Fruit fly (Drosophila melanogaster) whole organism, embryonic: Measurements from ENCODE around the gene ec.

Source experiments
- Aef1 ChIP-seq: fragments of 200-800 bp; sonication (Bioruptor generic); IDR thresholded peaks from 3 replicates; pipeline ENCODE4 v1.3.6; 2022; ENCODE audit warnings: missing biosample characterization, missing genetic modification characterization
- Antp ChIP-seq: fragments of 200-800 bp; sonication (Bioruptor generic); optimal IDR thresholded peaks from 3 replicates; lab custom pipeline; 2016; ENCODE audit warnings: missing biosample characterization, missing genetic modification characterization
- Atf3 ChIP-seq: fragments of 200-800 bp; sonication (Bioruptor generic); optimal IDR thresholded peaks from 3 replicates; lab custom pipeline; 2016; ENCODE audit warnings: missing biosample characterization, missing genetic modification characterization
- CG10543 ChIP-seq: fragments of 200-800 bp; sonication (Bioruptor generic); optimal IDR thresholded peaks from 3 replicates; lab custom pipeline; 2017; ENCODE audit warnings: missing biosample characterization, mild to moderate bottlenecking, missing genetic modification characterization, moderate library complexity
- CG12659 ChIP-seq: fragments of 200-800 bp; sonication (Bioruptor generic); optimal IDR thresholded peaks from 3 replicates; lab custom pipeline; 2017; ENCODE audit warnings: mild to moderate bottlenecking, missing biosample characterization, missing genetic modification reagents, missing genetic modification characterization
- CG13424 ChIP-seq: fragments of 200-800 bp; sonication (Bioruptor generic); optimal IDR thresholded peaks from 2 replicates; lab custom pipeline; 2019; ENCODE audit warnings: missing biosample characterization, mild to moderate bottlenecking, missing genetic modification characterization, moderate library complexity
- CG13624 ChIP-seq: fragments of 200-800 bp; sonication (Bioruptor generic); optimal IDR thresholded peaks from 2 replicates; lab custom pipeline; 2016; ENCODE audit warnings: missing biosample characterization, missing genetic modification characterization
- CG15514 ChIP-seq: fragments of 200-800 bp; sonication (Bioruptor generic); optimal IDR thresholded peaks from 3 replicates; lab custom pipeline; 2017; ENCODE audit warnings: missing biosample characterization, missing genetic modification characterization, mild to moderate bottlenecking, moderate library complexity, missing genetic modification reagents
- CG17186 ChIP-seq: fragments of 200-800 bp; sonication (Bioruptor generic); optimal IDR thresholded peaks from 3 replicates; lab custom pipeline; 2017; ENCODE audit warnings: missing biosample characterization, missing genetic modification reagents, missing genetic modification characterization
- CG17359 ChIP-seq: fragments of 200-800 bp; sonication (Bioruptor generic); optimal IDR thresholded peaks from 3 replicates; lab custom pipeline; 2018; ENCODE audit warnings: missing biosample characterization, mild to moderate bottlenecking, missing genetic modification characterization, moderate library complexity
- CG17568 ChIP-seq: fragments of 200-800 bp; sonication (Bioruptor generic); optimal IDR thresholded peaks from 2 replicates; lab custom pipeline; 2018; ENCODE audit warnings: missing biosample characterization, mild to moderate bottlenecking, missing genetic modification characterization, moderate library complexity
- CG17612 ChIP-seq: fragments of 200-800 bp; sonication (Bioruptor generic); IDR thresholded peaks from 2 replicates; pipeline ENCODE4 v1.3.6; 2022; ENCODE audit warnings: missing biosample characterization, missing genetic modification characterization
- CG2120 ChIP-seq: fragments of 200-800 bp; sonication (Bioruptor generic); optimal IDR thresholded peaks from 3 replicates; lab custom pipeline; 2016; ENCODE audit warnings: missing biosample characterization, missing genetic modification characterization
- CG2712 ChIP-seq: fragments of 200-800 bp; optimal IDR thresholded peaks from 3 replicates; lab custom pipeline; 2019; ENCODE audit warnings: missing biosample characterization, mild to moderate bottlenecking, missing genetic modification characterization, moderate library complexity
- CG3847 ChIP-seq: fragments of 200-800 bp; sonication (Bioruptor generic); IDR thresholded peaks from 2 replicates; pipeline ENCODE4 v1.3.6; 2022; ENCODE audit warnings: missing biosample characterization, missing genetic modification characterization
- CG9932 ChIP-seq: fragments of 200-800 bp; sonication (Bioruptor generic); IDR thresholded peaks from 2 replicates; pipeline ENCODE4 v1.3.6; 2022; ENCODE audit warnings: missing biosample characterization, missing genetic modification characterization
- CTCF ChIP-seq: fragments of 200-800 bp; sonication (Bioruptor generic); optimal IDR thresholded peaks from 2 replicates; lab custom pipeline; 2017; ENCODE audit warnings: missing biosample characterization, mild to moderate bottlenecking, missing genetic modification characterization, moderate library complexity
- Dbx ChIP-seq: fragments of 200-800 bp; sonication (Bioruptor generic); IDR thresholded peaks from 3 replicates; pipeline ENCODE4 v1.3.6; 2022; ENCODE audit warnings: missing biosample characterization, missing genetic modification characterization
- HLH54F ChIP-seq: fragments of 200-800 bp; sonication (Bioruptor generic); optimal IDR thresholded peaks from 3 replicates; lab custom pipeline; 2016; ENCODE audit warnings: missing biosample characterization, missing genetic modification characterization
- HmgD ChIP-seq: fragments of 200-800 bp; sonication (Bioruptor generic); optimal IDR thresholded peaks from 3 replicates; lab custom pipeline; 2016; ENCODE audit warnings: missing biosample characterization, missing genetic modification characterization
- Hmr ChIP-seq: fragments of 200-800 bp; sonication (Bioruptor generic); optimal IDR thresholded peaks from 3 replicates; lab custom pipeline; 2017; ENCODE audit warnings: mild to moderate bottlenecking, missing biosample characterization, missing genetic modification reagents, missing genetic modification characterization
- MBD-R2 ChIP-seq: fragments of 200-800 bp; sonication (Bioruptor generic); IDR thresholded peaks from 2 replicates; pipeline ENCODE4 v1.3.6; 2022; ENCODE audit warnings: missing biosample characterization, missing genetic modification characterization
- Med ChIP-seq: fragments of 200-800 bp; sonication (Bioruptor generic); peaks from one replicate; lab custom pipeline; 2016; ENCODE audit warnings: missing biosample characterization, missing genetic modification characterization, mild to moderate bottlenecking, inconsistent platforms, moderate library complexity
- Myb ChIP-seq: fragments of 200-800 bp; sonication (Bioruptor generic); optimal IDR thresholded peaks from 2 replicates; lab custom pipeline; 2016; ENCODE audit warnings: missing biosample characterization, missing genetic modification characterization
- Oaz ChIP-seq: fragments of 200-800 bp; sonication (Bioruptor generic); IDR thresholded peaks from 2 replicates; pipeline ENCODE4 v1.3.6; 2022; ENCODE audit warnings: missing biosample characterization, missing genetic modification characterization
- Xbp1 ChIP-seq: fragments of 200-800 bp; sonication (Bioruptor generic); optimal IDR thresholded peaks from 3 replicates; lab custom pipeline; 2016; ENCODE audit warnings: missing biosample characterization, mild to moderate bottlenecking, missing genetic modification characterization
- YL-1 ChIP-seq: fragments of 200-800 bp; sonication (Bioruptor generic); optimal IDR thresholded peaks from 3 replicates; lab custom pipeline; 2017; ENCODE audit warnings: missing biosample characterization, mild to moderate bottlenecking, missing genetic modification characterization
- ab ChIP-seq: fragments of 200-800 bp; sonication (Bioruptor generic); optimal IDR thresholded peaks from 2 replicates; lab custom pipeline; 2016; ENCODE audit warnings: missing biosample characterization, missing genetic modification characterization
- corto ChIP-seq: fragments of 200-800 bp; sonication (Bioruptor generic); optimal IDR thresholded peaks from 2 replicates; lab custom pipeline; 2016; ENCODE audit warnings: missing biosample characterization, mild to moderate bottlenecking, missing genetic modification characterization, moderate library complexity
- croc ChIP-seq: fragments of 200-800 bp; sonication (Bioruptor generic); conservative IDR thresholded peaks from 3 replicates; pipeline ENCODE4 v1.3.6; 2022; ENCODE audit warnings: missing biosample characterization, missing genetic modification characterization
- crp ChIP-seq, 2 experiments: fragments of 200-800 bp; sonication (Bioruptor generic); optimal IDR thresholded peaks; 2 replicates in 1 of 2; 3 replicates in 1 of 2; lab custom pipeline; 2017; ENCODE audit warnings: missing biosample characterization in 2 of 2, missing genetic modification characterization in 2 of 2, mild to moderate bottlenecking in 1 of 2, moderate library complexity in 1 of 2
- dm ChIP-seq: fragments of 200-800 bp; sonication (Bioruptor generic); optimal IDR thresholded peaks from 3 replicates; lab custom pipeline; 2016; ENCODE audit warnings: missing biosample characterization, missing genetic modification characterization
- dpn ChIP-seq, 2 experiments: fragments of 200-800 bp; sonication (Bioruptor generic); optimal IDR thresholded peaks; 3 replicates each; lab custom pipeline; 2016; ENCODE audit warnings: missing biosample characterization in 2 of 2, missing genetic modification characterization in 2 of 2
- gfzf ChIP-seq: fragments of 200-800 bp; sonication (Bioruptor generic); optimal IDR thresholded peaks from 2 replicates; lab custom pipeline; 2016; ENCODE audit warnings: missing biosample characterization, mild to moderate bottlenecking, missing genetic modification characterization, moderate library complexity
- hkb ChIP-seq, 2 experiments: fragments of 200-800 bp in 1 of 2; fragments of >200 bp in 1 of 2; sonication (Bioruptor generic) in 1 of 2; IDR thresholded peaks in 1 of 2; optimal IDR thresholded peaks in 1 of 2; 2 replicates each; pipeline versions ENCODE4 v1.3.6 to Lab custom; 2017 to 2022; ENCODE audit warnings: missing biosample characterization in 1 of 2, missing genetic modification characterization in 1 of 2
- knrl ChIP-seq: fragments of 200-800 bp; sonication (Bioruptor generic); IDR thresholded peaks from 3 replicates; pipeline ENCODE4 v1.3.6; 2022; ENCODE audit warnings: missing biosample characterization, missing genetic modification characterization; ENCODE audit not compliant: partially characterized antibody
- lilli ChIP-seq: fragments of 200-800 bp; sonication (Bioruptor generic); optimal IDR thresholded peaks from 3 replicates; lab custom pipeline; 2016; ENCODE audit warnings: missing biosample characterization, missing genetic modification characterization
- lov ChIP-seq, 2 experiments: fragments of 200-800 bp in 1 of 2; fragments of >200 bp in 1 of 2; sonication (Bioruptor generic) in 1 of 2; IDR thresholded peaks in 1 of 2; optimal IDR thresholded peaks in 1 of 2; 2 replicates in 1 of 2; 3 replicates in 1 of 2; pipeline versions ENCODE4 v1.3.6 to Lab custom; 2017 to 2022; ENCODE audit warnings: missing biosample characterization in 1 of 2, missing genetic modification characterization in 1 of 2
- nmo ChIP-seq: fragments of 200-800 bp; sonication (Bioruptor generic); optimal IDR thresholded peaks from 2 replicates; lab custom pipeline; 2018; ENCODE audit warnings: missing biosample characterization, mild to moderate bottlenecking, missing genetic modification characterization, moderate library complexity
- phol ChIP-seq: fragments of 200-800 bp; sonication (Bioruptor generic); optimal IDR thresholded peaks from 3 replicates; lab custom pipeline; 2018; ENCODE audit warnings: missing biosample characterization, mild to moderate bottlenecking, missing genetic modification characterization, moderate library complexity
- row ChIP-seq: fragments of 200-800 bp; sonication (Bioruptor generic); IDR thresholded peaks from 3 replicates; pipeline ENCODE4 v1.3.6; 2022; ENCODE audit warnings: missing biosample characterization, missing genetic modification characterization
- sens ChIP-seq: fragments of 200-800 bp; sonication (Bioruptor generic); peaks from one replicate; lab custom pipeline; 2016; ENCODE audit warnings: missing biosample characterization, missing genetic modification characterization
- slbo ChIP-seq: fragments of 200-800 bp; sonication (Bioruptor generic); IDR thresholded peaks from 2 replicates; pipeline ENCODE4 v1.3.6; 2022; ENCODE audit warnings: missing biosample characterization, missing genetic modification characterization
- ssp ChIP-seq: fragments of 200-800 bp; sonication (Bioruptor generic); IDR thresholded peaks from 2 replicates; pipeline ENCODE4 v1.3.6; 2022; ENCODE audit warnings: missing biosample characterization, missing genetic modification characterization
- sug ChIP-seq: fragments of 200-800 bp; optimal IDR thresholded peaks from 2 replicates; lab custom pipeline; 2019; ENCODE audit warnings: missing biosample characterization, mild to moderate bottlenecking, missing genetic modification characterization, moderate library complexity
- trem ChIP-seq: fragments of 200-800 bp; optimal IDR thresholded peaks from 3 replicates; lab custom pipeline; 2019; ENCODE audit warnings: missing biosample characterization, mild to moderate bottlenecking, missing genetic modification characterization, moderate library complexity
- tx ChIP-seq: fragments of 200-800 bp; sonication (Bioruptor generic); optimal IDR thresholded peaks from 2 replicates; lab custom pipeline; 2016; ENCODE audit warnings: missing biosample characterization, missing genetic modification characterization
- wdn ChIP-seq: fragments of 200-800 bp; sonication (Bioruptor generic); IDR thresholded peaks from 2 replicates; pipeline ENCODE4 v1.3.6; 2022; ENCODE audit warnings: missing biosample characterization, missing genetic modification characterization
- zen ChIP-seq: fragments of 200-800 bp; sonication (Bioruptor generic); optimal IDR thresholded peaks from 3 replicates; lab custom pipeline; 2018; ENCODE audit warnings: missing biosample characterization, mild to moderate bottlenecking, missing genetic modification characterization, moderate library complexity

Gene ec

dm6 chrX:3862319-3862919, 50.9 kb downstream of the ec start:
- TF ChIP-seq CG17186 (GFP tag; lab: Kevin White, UChicago) (peak; percentile 98), Myb (GFP tag; lab: Kevin White, UChicago) (peak; percentile 51), Antp (GFP tag; lab: Kevin White, UChicago) (peak; percentile 17), croc (no peak), Atf3 (GFP tag; lab: Kevin White, UChicago) (no peak), CG13624 (GFP tag; lab: Kevin White, UChicago) (peak; percentile 73), sug (peak; percentile 10), corto (no peak), CTCF (GFP tag; lab: Kevin White, UChicago) (peak; percentile 58), ab (GFP tag; lab: Kevin White, UChicago) (peak; percentile 5), sens (peak; percentile 69), CG12659 (GFP tag; lab: Kevin White, UChicago) (peak; percentile 47), row (peak; percentile 33; the same call in 2 of the 3 replicates), MBD-R2 (GFP tag; lab: Robert Waterston, UW) (peak; percentile 46; the same call in 1 of the 2 replicates), dpn (GFP tag; optimal IDR thresholded peaks at IDR 0.05; lab: Kevin White, UChicago) (peak; percentile 20 to 37), Dbx (peak; percentile 34; the same call in 1 of the 3 replicates), HmgD (GFP tag; lab: Kevin White, UChicago) (peak; percentile 12), CG2712 (tag; lab: Kevin White, UChicago) (peak; percentile 68), crp (GFP tag; optimal IDR thresholded peaks at IDR 0.05; lab: Kevin White, UChicago) (no peak), YL-1 (peak; percentile 51), ssp (0 out of 2 replicates have a peak, but pooled peaks have one; percentile 20), CG3847 (GFP tag; lab: Robert Waterston, UW) (0 out of 2 replicates have a peak, but pooled peaks have one; percentile 18), CG17612 (GFP tag; lab: Robert Waterston, UW) (no peak), nmo (peak; percentile 8), Xbp1 (peak; percentile 35), CG17359 (tag; lab: Kevin White, UChicago) (no peak), phol (peak; percentile 8), zen (tag; lab: Kevin White, UChicago) (peak; percentile 3), Oaz (GFP tag; lab: Robert Waterston, UW) (no peak), lov (optimal IDR thresholded peaks at IDR 0.05; lab: Kevin White, UChicago) (no peak), lov (GFP tag; IDR thresholded peaks at IDR 0.05; lab: Robert Waterston, UW) (no peak), trem (tag; lab: Kevin White, UChicago) (peak; percentile 89), knrl (peak; percentile 40), gfzf (GFP tag; lab: Kevin White, UChicago) (peak; percentile 47), CG9932 (GFP tag; lab: Robert Waterston, UW) (peak; percentile 67), wdn (GFP tag; lab: Robert Waterston, UW) (no peak), CG15514 (GFP tag; lab: Kevin White, UChicago) (peak; percentile 29), CG10543 (GFP tag; lab: Kevin White, UChicago) (peak; percentile 35), CG2120 (GFP tag; lab: Kevin White, UChicago) (peak; percentile 53), Hmr (GFP tag; lab: Kevin White, UChicago) (peak; percentile 39), Med (GFP tag; lab: Kevin White, UChicago) (peak; percentile 86), dm (peak; percentile 48), tx (GFP tag; lab: Kevin White, UChicago) (peak; percentile 27), hkb (optimal IDR thresholded peaks at IDR 0.05; lab: Kevin White, UChicago) (peak; percentile 30), hkb (GFP tag; IDR thresholded peaks at IDR 0.05; lab: Robert Waterston, UW) (no peak), slbo (GFP tag; lab: Robert Waterston, UW) (peak; percentile 62), CG17568 (GFP tag; lab: Kevin White, UChicago) (no peak), Aef1 (GFP tag; lab: Robert Waterston, UW) (no peak), lilli (GFP tag; lab: Kevin White, UChicago) (peak; percentile 37), CG13424 (tag; lab: Kevin White, UChicago) (peak; percentile 14), HLH54F (GFP tag; lab: Kevin White, UChicago) (peak; percentile 14)
